Worm (Caenorhabditis elegans): ENCODE measurements around the gene F52D10.2.

DNA sequence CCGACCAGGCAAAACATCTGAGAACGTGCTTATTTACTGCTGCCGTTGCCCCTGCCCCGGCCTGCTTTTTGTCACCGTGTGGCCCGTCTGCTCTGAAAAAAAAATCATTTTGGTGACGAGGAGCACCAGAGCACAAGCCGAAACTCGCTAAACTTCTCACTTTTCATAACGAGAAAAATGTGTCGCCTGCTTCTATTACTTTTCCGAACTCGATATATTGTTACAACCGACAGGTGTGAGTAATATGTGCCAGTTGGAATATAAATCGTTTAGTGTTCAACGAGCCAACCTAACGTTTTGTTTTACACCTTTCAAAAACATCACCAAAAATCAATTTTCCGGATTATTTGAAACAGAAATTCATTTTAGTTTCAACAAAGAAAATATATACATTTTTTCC lies 46.2 kb upstream of the F52D10.2 start:
- no peak for TF ChIP-seq php-3 (GFP tag; IDR thresholded peaks at IDR 0.05)
- TF ChIP-seq nhr-25 (tag; optimal IDR thresholded peaks at IDR 0.05; ENCODE audit: borderline replicate concordance, insufficient read depth), result no peak

Measured in whole organism, L4 larva.